Fruit fly (Drosophila melanogaster) whole organism, embryonic: ENCODE data around the gene mus101.

Experiments used
- B-H2 ChIP-seq: fragments of 200-800 bp; sonication (Bioruptor generic); optimal IDR thresholded peaks from 2 replicates; lab custom pipeline; 2018; ENCODE audit warnings: missing biosample characterization, mild to moderate bottlenecking, missing genetic modification characterization
- CG10979 ChIP-seq: fragments of 200-800 bp; sonication (Bioruptor generic); optimal IDR thresholded peaks from 2 replicates; lab custom pipeline; 2018; ENCODE audit warnings: missing biosample characterization, mild to moderate bottlenecking, missing genetic modification characterization, moderate library complexity
- CG11696 ChIP-seq: fragments of 200-800 bp; sonication (Bioruptor generic); IDR thresholded peaks from 2 replicates; pipeline ENCODE4 v1.3.6; 2022; ENCODE audit warnings: missing biosample characterization, missing genetic modification characterization
- CG12071 ChIP-seq: fragments of 200-800 bp; sonication (Bioruptor generic); optimal IDR thresholded peaks from 3 replicates; lab custom pipeline; 2018; ENCODE audit warnings: missing biosample characterization, mild to moderate bottlenecking, missing genetic modification characterization
- CG12391 ChIP-seq: fragments of 200-800 bp; sonication (Bioruptor generic); optimal IDR thresholded peaks from 3 replicates; lab custom pipeline; 2018; ENCODE audit warnings: missing biosample characterization, mild to moderate bottlenecking, missing genetic modification characterization, moderate library complexity
- CG13894 ChIP-seq: fragments of 200-800 bp; sonication (Bioruptor generic); optimal IDR thresholded peaks from 3 replicates; lab custom pipeline; 2018; ENCODE audit warnings: missing biosample characterization, mild to moderate bottlenecking, missing genetic modification characterization, moderate library complexity
- CG17186 ChIP-seq: fragments of 200-800 bp; sonication (Bioruptor generic); optimal IDR thresholded peaks from 3 replicates; lab custom pipeline; 2017; ENCODE audit warnings: missing biosample characterization, missing genetic modification reagents, missing genetic modification characterization
- CG17385 ChIP-seq: fragments of 200-800 bp; sonication (Bioruptor generic); optimal IDR thresholded peaks from 3 replicates; lab custom pipeline; 2018; ENCODE audit warnings: missing biosample characterization, mild to moderate bottlenecking, missing genetic modification characterization
- CG17612 ChIP-seq: fragments of 200-800 bp; sonication (Bioruptor generic); IDR thresholded peaks from 2 replicates; pipeline ENCODE4 v1.3.6; 2022; ENCODE audit warnings: missing biosample characterization, missing genetic modification characterization
- CG17829 ChIP-seq: fragments of 200-800 bp; optimal IDR thresholded peaks from 2 replicates; lab custom pipeline; 2019; ENCODE audit warnings: missing biosample characterization, mild to moderate bottlenecking, missing genetic modification characterization, moderate library complexity
- CG18476 ChIP-seq: fragments of 200-800 bp; sonication (Bioruptor generic); optimal IDR thresholded peaks from 2 replicates; lab custom pipeline; 2016; ENCODE audit warnings: missing biosample characterization, mild to moderate bottlenecking, missing genetic modification characterization
- CG31365 ChIP-seq: fragments of 200-800 bp; sonication (Bioruptor generic); optimal IDR thresholded peaks from 2 replicates; lab custom pipeline; 2018; ENCODE audit warnings: missing biosample characterization, mild to moderate bottlenecking, missing genetic modification characterization
- CG34224 ChIP-seq: fragments of 200-800 bp; sonication (Bioruptor generic); IDR thresholded peaks from 3 replicates; pipeline ENCODE4 v1.3.6; 2022; ENCODE audit warnings: missing biosample characterization, missing genetic modification characterization; ENCODE audit not compliant: partially characterized antibody
- CG4617 ChIP-seq: fragments of 200-800 bp; sonication (Bioruptor generic); optimal IDR thresholded peaks from 3 replicates; lab custom pipeline; 2016; ENCODE audit warnings: missing biosample characterization, missing genetic modification characterization, borderline replicate concordance
- CG6689 ChIP-seq: fragments of 200-800 bp; sonication (Bioruptor generic); IDR thresholded peaks from 2 replicates; pipeline ENCODE4 v1.3.6; 2022; ENCODE audit warnings: missing biosample characterization, missing genetic modification characterization
- CG7839 ChIP-seq: fragments of 200-800 bp; sonication (Bioruptor generic); optimal IDR thresholded peaks from 3 replicates; lab custom pipeline; 2018; ENCODE audit warnings: missing biosample characterization, mild to moderate bottlenecking, missing genetic modification characterization, moderate library complexity
- CG9932 ChIP-seq: fragments of 200-800 bp; sonication (Bioruptor generic); IDR thresholded peaks from 2 replicates; pipeline ENCODE4 v1.3.6; 2022; ENCODE audit warnings: missing biosample characterization, missing genetic modification characterization
- Chrac-16 ChIP-seq: fragments of 200-800 bp; sonication (Bioruptor generic); optimal IDR thresholded peaks from 3 replicates; lab custom pipeline; 2016; ENCODE audit warnings: missing biosample characterization, missing genetic modification characterization
- Deaf1 ChIP-seq: fragments of 200-800 bp; optimal IDR thresholded peaks from 3 replicates; lab custom pipeline; 2019; ENCODE audit warnings: missing biosample characterization, mild to moderate bottlenecking, missing genetic modification characterization, moderate library complexity
- Dll ChIP-seq: fragments of 200-800 bp; sonication (Bioruptor generic); IDR thresholded peaks from 4 replicates; pipeline ENCODE4 v1.3.6; 2022; ENCODE audit warnings: missing biosample characterization, missing genetic modification characterization; ENCODE audit not compliant: partially characterized antibody
- Drgx ChIP-seq: fragments of 200-800 bp; sonication (Bioruptor generic); IDR thresholded peaks from 2 replicates; pipeline ENCODE4 v1.3.6; 2022; ENCODE audit warnings: missing biosample characterization, missing genetic modification characterization
- Ets65A ChIP-seq: fragments of 200-800 bp; sonication (Bioruptor generic); peaks from one replicate; lab custom pipeline; 2016; ENCODE audit warnings: missing biosample characterization, missing genetic modification characterization
- Hand ChIP-seq: fragments of 200-800 bp; sonication (Bioruptor generic); optimal IDR thresholded peaks from 2 replicates; lab custom pipeline; 2017; ENCODE audit warnings: mild to moderate bottlenecking, missing biosample characterization, missing genetic modification reagents, missing genetic modification characterization
- Lhr ChIP-seq: fragments of 200-800 bp; sonication (Bioruptor generic); optimal IDR thresholded peaks from 3 replicates; lab custom pipeline; 2017; ENCODE audit warnings: mild to moderate bottlenecking, missing biosample characterization, missing genetic modification reagents, missing genetic modification characterization
- Lim3 ChIP-seq: fragments of 200-800 bp; sonication (Bioruptor generic); IDR thresholded peaks from 2 replicates; pipeline ENCODE4 v1.3.6; 2022; ENCODE audit warnings: missing biosample characterization, missing genetic modification characterization
- MBD-R2 ChIP-seq: fragments of 200-800 bp; sonication (Bioruptor generic); IDR thresholded peaks from 2 replicates; pipeline ENCODE4 v1.3.6; 2022; ENCODE audit warnings: missing biosample characterization, missing genetic modification characterization
- NFAT ChIP-seq: fragments of 200-800 bp; sonication (Bioruptor generic); IDR thresholded peaks from 2 replicates; pipeline ENCODE4 v1.3.6; 2022; ENCODE audit warnings: missing biosample characterization, missing genetic modification characterization
- Neu2 ChIP-seq: fragments of 200-800 bp; sonication (Bioruptor generic); optimal IDR thresholded peaks from 3 replicates; lab custom pipeline; 2016; ENCODE audit warnings: missing biosample characterization, missing genetic modification characterization, borderline replicate concordance
- NfI ChIP-seq: fragments of 200-800 bp; sonication (Bioruptor generic); optimal IDR thresholded peaks from 3 replicates; lab custom pipeline; 2018; ENCODE audit warnings: missing biosample characterization, mild to moderate bottlenecking, missing genetic modification characterization, moderate library complexity
- Ptx1 ChIP-seq: fragments of 200-800 bp; sonication (Bioruptor generic); IDR thresholded peaks from 2 replicates; pipeline ENCODE4 v1.3.6; 2022; ENCODE audit warnings: missing biosample characterization, missing genetic modification characterization
- Scr ChIP-seq: fragments of 200-800 bp; sonication (Bioruptor generic); IDR thresholded peaks from 2 replicates; pipeline ENCODE4 v1.3.6; 2022; ENCODE audit warnings: missing biosample characterization, missing genetic modification characterization; ENCODE audit not compliant: partially characterized antibody
- Sox100B ChIP-seq: fragments of 200-800 bp; sonication (Bioruptor generic); optimal IDR thresholded peaks from 3 replicates; lab custom pipeline; 2018; ENCODE audit warnings: missing biosample characterization, mild to moderate bottlenecking, missing genetic modification characterization
- ab ChIP-seq: fragments of 200-800 bp; sonication (Bioruptor generic); optimal IDR thresholded peaks from 2 replicates; lab custom pipeline; 2016; ENCODE audit warnings: missing biosample characterization, missing genetic modification characterization
- bigmax ChIP-seq: fragments of 200-800 bp; sonication (Bioruptor generic); optimal IDR thresholded peaks from 2 replicates; lab custom pipeline; 2018; ENCODE audit warnings: missing biosample characterization, mild to moderate bottlenecking, missing genetic modification characterization
- br ChIP-seq: fragments of >200 bp; optimal IDR thresholded peaks from 2 replicates; lab custom pipeline; 2017
- btn ChIP-seq: fragments of 200-800 bp; sonication (Bioruptor generic); optimal IDR thresholded peaks from 2 replicates; lab custom pipeline; 2016; ENCODE audit warnings: missing biosample characterization, missing genetic modification characterization
- dmrt99B ChIP-seq: fragments of 200-800 bp; sonication (Bioruptor generic); optimal IDR thresholded peaks from 2 replicates; lab custom pipeline; 2018; ENCODE audit warnings: missing biosample characterization, mild to moderate bottlenecking, missing genetic modification characterization, moderate library complexity
- hkb ChIP-seq, 2 experiments: fragments of 200-800 bp in 1 of 2; fragments of >200 bp in 1 of 2; sonication (Bioruptor generic) in 1 of 2; IDR thresholded peaks in 1 of 2; optimal IDR thresholded peaks in 1 of 2; 2 replicates each; pipeline versions ENCODE4 v1.3.6 to Lab custom; 2017 to 2022; ENCODE audit warnings: missing biosample characterization in 1 of 2, missing genetic modification characterization in 1 of 2
- jumu ChIP-seq: fragments of 200-800 bp; sonication (Bioruptor generic); optimal IDR thresholded peaks from 3 replicates; lab custom pipeline; 2016; ENCODE audit warnings: missing biosample characterization, missing genetic modification characterization
- lbe ChIP-seq: fragments of 200-800 bp; sonication (Bioruptor generic); optimal IDR thresholded peaks from 2 replicates; lab custom pipeline; 2016; ENCODE audit warnings: missing biosample characterization, mild to moderate bottlenecking, missing genetic modification characterization
- lola ChIP-seq, 3 experiments: fragments of >200 bp in 2 of 3; fragments of 200-800 bp in 1 of 3; sonication (Bioruptor generic) in 1 of 3; optimal IDR thresholded peaks; 2 replicates each; lab custom pipeline; 2017 to 2019; ENCODE audit warnings: missing biosample characterization in 3 of 3, missing genetic modification characterization in 3 of 3, mild to moderate bottlenecking in 1 of 3, moderate library complexity in 1 of 3
- mam ChIP-seq: fragments of 200-800 bp; sonication (Bioruptor generic); optimal IDR thresholded peaks from 3 replicates; lab custom pipeline; 2016; ENCODE audit warnings: missing biosample characterization, missing genetic modification characterization
- pnt ChIP-seq: fragments of 200-800 bp; sonication (Bioruptor generic); optimal IDR thresholded peaks from 3 replicates; lab custom pipeline; 2016; ENCODE audit warnings: missing biosample characterization, missing genetic modification characterization
- row ChIP-seq: fragments of 200-800 bp; sonication (Bioruptor generic); IDR thresholded peaks from 3 replicates; pipeline ENCODE4 v1.3.6; 2022; ENCODE audit warnings: missing biosample characterization, missing genetic modification characterization
- tin ChIP-seq: fragments of 200-800 bp; sonication (Bioruptor generic); optimal IDR thresholded peaks from 3 replicates; lab custom pipeline; 2016; ENCODE audit warnings: missing biosample characterization, missing genetic modification characterization
- toy ChIP-seq: fragments of 200-800 bp; sonication (Bioruptor generic); IDR thresholded peaks from 2 replicates; pipeline ENCODE4 v1.3.6; 2022; ENCODE audit warnings: missing biosample characterization, missing genetic modification characterization
- vvl ChIP-seq: fragments of 200-800 bp; sonication (Bioruptor generic); IDR thresholded peaks from 2 replicates; pipeline ENCODE4 v1.3.6; 2022; ENCODE audit warnings: missing biosample characterization, missing genetic modification characterization
- zfh2 ChIP-seq: fragments of 200-800 bp; sonication (Bioruptor generic); optimal IDR thresholded peaks from 2 replicates; lab custom pipeline; 2016; ENCODE audit warnings: missing biosample characterization, missing genetic modification characterization

mus101 gene

DNA sequence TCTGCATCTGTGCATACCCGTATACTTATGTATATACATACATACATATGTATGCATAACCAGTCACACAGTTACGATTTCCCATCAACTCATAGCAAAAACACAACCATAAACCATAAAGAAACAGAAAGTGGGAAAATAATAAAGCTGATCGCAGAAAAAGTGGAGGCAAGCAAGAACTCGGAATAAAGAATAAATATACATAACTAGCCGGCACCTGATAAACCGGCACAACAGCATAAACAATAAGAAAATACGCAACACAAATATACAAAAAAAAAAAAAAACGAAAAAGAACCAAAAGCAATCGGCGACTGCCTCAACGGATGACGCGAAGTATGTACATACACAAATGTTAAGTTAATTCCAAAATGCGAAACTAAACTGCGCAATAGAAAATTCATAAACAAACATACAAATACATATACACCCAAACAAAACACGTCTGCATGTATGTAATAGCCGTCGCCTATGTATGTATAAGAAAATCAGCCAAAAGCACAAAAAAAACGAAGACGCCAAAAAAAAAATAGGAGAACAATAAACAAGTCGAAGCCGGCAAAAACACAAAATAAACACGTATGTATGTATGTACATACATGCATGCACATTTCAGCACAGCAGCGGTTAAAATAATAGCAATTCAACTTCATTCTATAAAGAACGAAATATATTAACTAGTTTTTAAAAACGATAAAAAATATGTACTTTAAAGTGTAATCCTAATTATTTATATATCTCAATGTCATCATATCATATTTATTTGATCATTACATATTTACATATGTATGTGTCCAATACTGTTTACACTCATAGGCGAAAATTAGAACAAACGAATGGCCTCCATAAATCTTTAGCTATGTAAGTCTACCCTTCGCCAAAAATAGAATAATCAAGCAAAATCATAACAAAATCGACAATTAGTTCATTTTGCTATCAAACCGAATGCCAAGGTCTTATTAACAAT, 27.1 kb downstream of the mus101 start (continued):
- no peak for TF ChIP-seq CG34224 (GFP tag; lab: Robert Waterston, UW)
- TF ChIP-seq row = peak; percentile 82
- no peak for TF ChIP-seq btn (GFP tag; lab: Kevin White, UChicago)
- TF ChIP-seq CG17829 (tag; lab: Kevin White, UChicago) = peak; percentile 64
- no peak for TF ChIP-seq CG31365 (tag; lab: Kevin White, UChicago)
- TF ChIP-seq vvl = peak; percentile 88
- TF ChIP-seq Ptx1 (GFP tag; lab: Robert Waterston, UW) = peak; percentile 82
- TF ChIP-seq Deaf1 (tag; lab: Kevin White, UChicago) = peak; percentile 49
- TF ChIP-seq CG18476 (GFP tag; lab: Kevin White, UChicago) = peak; percentile 41
- peak; percentile 69 for TF ChIP-seq Sox100B (GFP tag; lab: Kevin White, UChicago)
- peak; percentile 96 for TF ChIP-seq CG11696
- peak; percentile 3 for TF ChIP-seq CG13894 (tag; lab: Kevin White, UChicago)
- peak; percentile 8 for TF ChIP-seq tin (GFP tag; lab: Kevin White, UChicago)
- TF ChIP-seq CG6689 = peak; percentile 81
- TF ChIP-seq CG12071 (GFP tag; lab: Kevin White, UChicago) = no peak
- TF ChIP-seq mam = peak; percentile 26
- no peak for TF ChIP-seq Ets65A
- TF ChIP-seq jumu (GFP tag; lab: Kevin White, UChicago) = no peak
- peak; percentile 72 for TF ChIP-seq CG17385 (GFP tag; lab: Kevin White, UChicago)
- no peak for TF ChIP-seq Scr (GFP tag; lab: Robert Waterston, UW)
- peak in 1 of 3 experiments; percentile 25 for TF ChIP-seq lola (GFP tag; optimal IDR thresholded peaks at IDR 0.05; lab: Kevin White, UChicago)
- no peak for TF ChIP-seq lbe (GFP tag; lab: Kevin White, UChicago)
- 0 out of 2 replicates have a peak, but pooled peaks have one; percentile 35 for TF ChIP-seq Lim3
- TF ChIP-seq br = no peak
- TF ChIP-seq CG7839 (tag; lab: Kevin White, UChicago) = peak; percentile 87
- no peak for TF ChIP-seq Dll (GFP tag; lab: Robert Waterston, UW)
- TF ChIP-seq MBD-R2 (GFP tag; lab: Robert Waterston, UW) = peak; percentile 28; the same call in 1 of the 2 replicates
- TF ChIP-seq CG12391 (tag; lab: Kevin White, UChicago) = peak; percentile 75
- TF ChIP-seq CG10979 (tag; lab: Kevin White, UChicago) = peak; percentile 61
- peak; percentile 57; the same call in 1 of the 2 replicates for TF ChIP-seq toy (GFP tag; lab: Robert Waterston, UW)
- no peak for TF ChIP-seq pnt (GFP tag; lab: Kevin White, UChicago)
- peak; percentile 55 for TF ChIP-seq Hand
- TF ChIP-seq dmrt99B (tag; lab: Kevin White, UChicago) = peak; percentile 81
- peak; percentile 34 for TF ChIP-seq Drgx (GFP tag; lab: Robert Waterston, UW)
- no peak for TF ChIP-seq B-H2 (GFP tag; lab: Kevin White, UChicago)
- no peak for TF ChIP-seq Neu2
- no peak for TF ChIP-seq Lhr (GFP tag; lab: Kevin White, UChicago)
- peak; percentile 38; the same call in 1 of the 2 replicates for TF ChIP-seq NFAT (GFP tag; lab: Robert Waterston, UW)
- peak; percentile 17 for TF ChIP-seq zfh2 (GFP tag; lab: Kevin White, UChicago)
- no peak for TF ChIP-seq bigmax
- peak; percentile 21 for TF ChIP-seq Chrac-16
- TF ChIP-seq CG4617 (GFP tag; lab: Kevin White, UChicago) = peak; percentile 3
- TF ChIP-seq CG17186 (GFP tag; lab: Kevin White, UChicago) = no peak
- peak; percentile 25; the same call in 1 of the 2 replicates for TF ChIP-seq CG17612 (GFP tag; lab: Robert Waterston, UW)
- TF ChIP-seq NfI (GFP tag; lab: Kevin White, UChicago) = peak; percentile 67
- peak; percentile 83 for TF ChIP-seq CG9932
- no peak for TF ChIP-seq hkb (optimal IDR thresholded peaks at IDR 0.05; lab: Kevin White, UChicago)
- peak; percentile 78 for TF ChIP-seq hkb (GFP tag; IDR thresholded peaks at IDR 0.05; lab: Robert Waterston, UW)
- no peak for TF ChIP-seq ab
